Fruit fly (Drosophila melanogaster): ENCODE measurements around the gene CG3634.

dm6 chr3L:20835882-20836281 is 26.8 kb upstream of the CG3634 start, which contains the start of gene CG3288:
- no peak for TF ChIP-seq insv (optimal IDR thresholded peaks at IDR 0.05)
- no peak for TF ChIP-seq Sin3A (optimal IDR thresholded peaks at IDR 0.05)

Measured in Kc167 (cell line).